Worm (Caenorhabditis elegans): ENCODE measurements around the gene lhfp-4.

DNA sequence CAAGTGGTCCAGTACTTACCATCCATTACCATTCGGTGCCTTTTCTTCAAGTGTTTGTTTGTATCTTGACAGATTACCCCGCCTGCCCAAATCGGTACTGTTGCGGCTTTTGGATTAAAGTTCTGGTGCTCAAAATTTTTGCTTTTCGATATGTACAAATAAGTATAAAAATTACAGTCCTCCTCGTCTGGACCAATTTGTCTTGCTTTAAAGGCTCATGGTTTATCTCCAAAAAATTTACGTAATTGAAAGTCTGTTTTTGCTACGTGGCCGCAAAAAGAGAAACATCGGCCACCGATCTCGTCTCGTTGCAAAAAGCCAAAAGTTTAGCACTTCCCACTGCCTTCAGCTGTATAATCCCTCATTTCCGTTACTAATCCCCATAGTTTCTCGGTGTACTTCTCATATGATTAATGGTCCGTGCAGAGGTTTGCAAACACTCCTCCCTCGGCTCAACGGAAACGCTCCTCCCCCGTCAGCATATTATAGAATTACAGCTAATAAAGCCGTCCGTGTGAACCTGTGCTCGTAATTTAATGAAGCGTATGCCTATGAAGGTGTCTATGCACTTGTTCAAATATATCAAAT, 8.0 kb upstream of the lhfp-4 start:
- TF ChIP-seq F13C5.2 (tag; optimal IDR thresholded peaks at IDR 0.05) (no peak), ama-1 (optimal IDR thresholded peaks at IDR 0.05) (no peak), B0310.2 (tag; optimal IDR thresholded peaks at IDR 0.05) (no peak)
